Worm (Caenorhabditis elegans) whole organism, L3 larva: ENCODE measurements around the gene adk-1.
"Not testable (repeated sequence)": the region's sequence is repeated elsewhere in the genome, so short reads cannot be mapped to it uniquely, and the experiment has no call there.

Experiments
- aly-2 ChIP-seq: fragments of 150-350 bp; optimal IDR thresholded peaks from 2 replicates; lab custom pipeline; 2014; ENCODE audit warnings: missing biosample characterization, missing genetic modification characterization
- elt-1 ChIP-seq: fragments of 150-350 bp; optimal IDR thresholded peaks from 2 replicates; lab custom pipeline; 2014; ENCODE audit warnings: missing biosample characterization, missing genetic modification characterization
- elt-3 ChIP-seq, 3 experiments: fragments of 150-350 bp in 1 of 3; sonication (generic microtip) in 2 of 3; optimal IDR thresholded peaks; 2 replicates in 2 of 3; 4 replicates in 1 of 3; lab custom pipeline; 2014 to 2017; ENCODE audit warnings: missing biosample characterization in 3 of 3, missing genetic modification characterization in 3 of 3
- jun-1 ChIP-seq: fragments of 150-350 bp; optimal IDR thresholded peaks from 2 replicates; lab custom pipeline; 2014; ENCODE audit warnings: missing biosample characterization, missing genetic modification reagents, missing genetic modification characterization
- nhr-28 ChIP-seq: fragments of 150-350 bp; optimal IDR thresholded peaks from 2 replicates; lab custom pipeline; 2014; ENCODE audit warnings: missing biosample characterization, missing genetic modification characterization
- skn-1 ChIP-seq: fragments of 150-350 bp; optimal IDR thresholded peaks from 2 replicates; lab custom pipeline; 2014; ENCODE audit warnings: missing biosample characterization, missing genetic modification characterization
- unc-39 ChIP-seq: sonication (generic microtip); optimal IDR thresholded peaks from 4 replicates; lab custom pipeline; 2017; ENCODE audit warnings: missing biosample characterization, missing genetic modification characterization
- zag-1 ChIP-seq: fragments of 150-350 bp; optimal IDR thresholded peaks from 2 replicates; lab custom pipeline; 2014; ENCODE audit warnings: missing biosample characterization, missing genetic modification characterization
- ztf-11 ChIP-seq: fragments of 150-350 bp; optimal IDR thresholded peaks from 2 replicates; lab custom pipeline; 2014; ENCODE audit warnings: missing biosample characterization, missing genetic modification characterization

DNA sequence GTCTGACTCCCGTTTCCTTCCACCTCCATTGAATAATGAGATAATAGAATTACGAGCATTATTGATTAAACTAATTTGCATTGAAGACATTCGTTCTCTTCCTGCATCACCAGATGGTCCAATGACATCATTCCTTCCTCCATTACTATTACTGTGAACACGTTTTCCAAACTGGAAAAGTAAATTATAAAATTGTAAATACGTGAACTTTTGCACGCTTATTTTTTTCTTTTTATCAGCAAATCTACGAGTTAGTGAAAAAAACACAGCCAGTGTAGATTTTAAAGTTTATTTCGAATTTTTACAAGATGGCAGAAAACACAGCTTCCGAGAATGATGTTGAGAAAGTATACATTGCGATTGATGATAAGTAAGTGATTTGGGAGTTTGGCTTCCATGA lies 43.1 kb upstream of the adk-1 start, which contains the start of gene C05C12.1:
- TF ChIP-seq ztf-11 (tag; lab: Kevin White, UChicago); nhr-28 (tag; lab: Kevin White, UChicago); elt-3 (tag; optimal IDR thresholded peaks at IDR 0.05; lab: Kevin White, UChicago); elt-1; jun-1 (tag; lab: Kevin White, UChicago); zag-1 (tag; lab: Kevin White, UChicago); aly-2 (tag; lab: Kevin White, UChicago); skn-1 (tag; lab: Kevin White, UChicago); unc-39: not testable (repeated sequence)
